Worm (Caenorhabditis elegans): Measurements from ENCODE around the gene fbxc-50.

DNA sequence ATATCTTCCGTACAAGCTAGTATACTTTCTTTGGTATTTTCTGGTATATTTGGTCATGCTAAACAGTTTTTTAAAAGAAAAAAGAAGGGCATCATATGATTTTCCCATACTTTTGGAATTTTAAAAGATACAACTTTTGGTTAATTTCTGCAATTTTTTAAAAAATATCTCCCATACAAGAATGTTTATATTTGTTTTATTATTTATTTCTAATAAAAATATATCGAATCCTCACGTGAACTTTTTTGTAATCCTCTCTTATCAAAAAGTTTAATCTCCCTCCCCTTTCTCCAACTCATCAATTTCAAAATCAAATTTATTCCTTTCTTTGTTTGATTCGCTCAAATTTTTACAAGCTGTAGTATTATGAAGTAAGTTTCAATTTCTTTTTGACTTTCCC is 34.4 kb upstream of the fbxc-50 start, which contains the start of gene nep-13:
- TF ChIP-seq him-1 (tag; optimal IDR thresholded peaks at IDR 0.05) (no peak), W03F9.2 (tag; optimal IDR thresholded peaks at IDR 0.05) (no peak)

All from whole organism, L4/young adult.